Worm (Caenorhabditis elegans) whole organism, L4 larva: Measurements from ENCODE around the gene srz-9.

Experiments used
- hlh-30 ChIP-seq: sonication (generic microtip); optimal IDR thresholded peaks from 2 replicates; lab custom pipeline; 2017; ENCODE audit warnings: antibody characterized with exemption, mild to moderate bottlenecking, missing genetic modification characterization, missing compliant biosample characterization; ENCODE audit not compliant: insufficient read depth
- lir-3 ChIP-seq: sonication (generic microtip); optimal IDR thresholded peaks from 2 replicates; lab custom pipeline; 2016; ENCODE audit warnings: mild to moderate bottlenecking, missing genetic modification characterization, missing compliant biosample characterization
- nhr-25 ChIP-seq: sonication (generic microtip); optimal IDR thresholded peaks from 2 replicates; lab custom pipeline; 2017; ENCODE audit warnings: missing genetic modification characterization, mild to moderate bottlenecking, missing compliant biosample characterization, antibody characterized with exemption, moderate library complexity, borderline replicate concordance; ENCODE audit not compliant: insufficient read depth
- nhr-28 ChIP-seq: fragments of 150-350 bp; optimal IDR thresholded peaks from 2 replicates; lab custom pipeline; 2014; ENCODE audit warnings: missing biosample characterization, missing genetic modification characterization
- pha-4 ChIP-seq, 2 experiments: fragments of 150-350 bp in 1 of 2; fragments of 200-800 bp in 1 of 2; sonication (Bioruptor generic) in 1 of 2; IDR thresholded peaks in 1 of 2; optimal IDR thresholded peaks in 1 of 2; 2 replicates each; pipeline versions ENCODE4 v1.3.6 to Lab custom; 2014 to 2022; ENCODE audit warnings: missing genetic modification characterization in 2 of 2, missing genetic modification reagents in 2 of 2, missing biosample characterization in 1 of 2, missing compliant biosample characterization in 1 of 2
- skn-1 ChIP-seq: fragments of 150-350 bp; optimal IDR thresholded peaks from 2 replicates; lab custom pipeline; 2014; ENCODE audit warnings: missing biosample characterization, missing genetic modification characterization
- snpc-4 ChIP-seq: fragments of 150-350 bp; optimal IDR thresholded peaks from 2 replicates; lab custom pipeline; 2014; ENCODE audit warnings: missing biosample characterization, missing genetic modification characterization
- ztf-11 ChIP-seq: fragments of 150-350 bp; optimal IDR thresholded peaks from 2 replicates; lab custom pipeline; 2014; ENCODE audit warnings: missing biosample characterization, missing genetic modification characterization

ce11 chrIII:1314283-1314682, 50.5 kb downstream of the srz-9 start:
- TF ChIP-seq hlh-30 (no peak), lir-3 (no peak), nhr-28 (no peak), pha-4 (GFP tag; IDR thresholded peaks at IDR 0.05; lab: Robert Waterston, UW) (no peak), pha-4 (tag; optimal IDR thresholded peaks at IDR 0.05; lab: Kevin White, UChicago) (no peak), ztf-11 (no peak), nhr-25 (tag; lab: Kevin White, UChicago) (no peak), snpc-4 (tag; lab: Kevin White, UChicago) (no peak), skn-1 (no peak)
